Worm (Caenorhabditis elegans): ENCODE results near the gene M02D8.7.

DNA sequence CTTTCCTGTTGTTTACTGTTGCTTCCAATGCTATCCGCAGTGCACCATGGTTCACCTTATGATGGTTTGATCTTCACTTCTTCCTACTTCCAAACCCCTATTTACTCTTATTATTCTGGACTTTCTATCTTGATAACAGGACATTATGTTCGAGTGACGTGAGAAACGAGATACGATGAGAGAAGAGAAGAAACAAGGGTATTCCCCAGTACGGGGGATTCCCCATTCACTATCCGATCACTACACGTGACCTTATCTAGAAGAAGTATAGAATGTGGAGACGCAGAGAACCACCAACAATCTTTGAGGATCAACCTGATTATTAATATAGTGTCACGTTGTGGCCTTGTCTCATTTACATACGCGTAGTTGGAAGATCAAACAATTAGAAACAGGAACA lies 9.8 kb upstream of the M02D8.7 start:
- TF ChIP-seq ztf-16 (tag; optimal IDR thresholded peaks at IDR 0.05) (no peak), ama-1 (optimal IDR thresholded peaks at IDR 0.05) (no peak), pha-4 (tag; optimal IDR thresholded peaks at IDR 0.05) (no peak), npax-4 (tag; optimal IDR thresholded peaks at IDR 0.05) (no peak)

All from whole organism, late embryonic.